Worm (Caenorhabditis elegans): ENCODE measurements around the gene ncr-2.

Gene ncr-2

DNA sequence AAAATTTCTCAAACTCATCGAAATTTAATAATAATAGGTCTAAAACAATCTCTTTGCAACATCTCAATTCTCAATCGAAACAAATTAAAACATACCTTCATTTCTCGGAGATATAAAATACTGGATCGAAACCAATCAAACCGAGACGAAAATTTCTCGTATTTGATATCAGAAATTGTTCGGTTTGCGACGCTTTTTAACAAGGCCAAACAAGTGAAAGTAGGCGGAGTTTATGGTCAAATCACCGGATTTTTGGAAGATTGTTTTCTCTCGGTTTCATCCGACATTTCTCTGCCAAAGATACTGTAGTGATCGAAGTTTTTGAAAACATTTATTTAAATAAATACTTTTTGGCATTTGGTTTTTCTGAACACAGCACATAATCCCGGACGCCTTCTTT lies 22.8 kb upstream of the ncr-2 start, which contains the start of gene C02F5.14:
C02F5.14 (minus strand) TSS at position 157 of the 400 bp plus-strand sequence.
- TF ChIP-seq dpl-1 (GFP tag; optimal IDR thresholded peaks at IDR 0.05) (no peak), F57A8.1 (GFP tag; optimal IDR thresholded peaks at IDR 0.05) (no peak), egrh-3 (GFP tag; IDR thresholded peaks at IDR 0.05) (no peak), F52B5.7 (tag; optimal IDR thresholded peaks at IDR 0.05) (no peak), ccch-3 (GFP tag; optimal IDR thresholded peaks at IDR 0.05) (no peak), madf-3 (GFP tag; IDR thresholded peaks at IDR 0.05) (no peak), ZK185.1 (tag; optimal IDR thresholded peaks at IDR 0.05; ENCODE audit: poor library complexity, severe bottlenecking) (no peak), F37B4.10 (GFP tag; IDR thresholded peaks at IDR 0.05) (no peak), B0261.1 (tag; optimal IDR thresholded peaks at IDR 0.05) (no peak), nhr-179 (tag; optimal IDR thresholded peaks at IDR 0.05) (no peak), cebp-1 (GFP tag; IDR thresholded peaks at IDR 0.05) (no peak), cebp-1 (tag; optimal IDR thresholded peaks at IDR 0.05) (no peak), ztf-28 (GFP tag; IDR thresholded peaks at IDR 0.05) (no peak), hmg-20 (GFP tag; IDR thresholded peaks at IDR 0.05) (no peak), lsl-1 (GFP tag; optimal IDR thresholded peaks at IDR 0.05) (no peak), ceh-100 (GFP tag; IDR thresholded peaks at IDR 0.05) (no peak), B0336.3 (GFP tag; IDR thresholded peaks at IDR 0.05) (no peak), lag-1 (GFP tag; IDR thresholded peaks at IDR 0.05) (no peak), tbx-9 (tag; optimal IDR thresholded peaks at IDR 0.05; ENCODE audit: borderline replicate concordance) (no peak)

DNA sequence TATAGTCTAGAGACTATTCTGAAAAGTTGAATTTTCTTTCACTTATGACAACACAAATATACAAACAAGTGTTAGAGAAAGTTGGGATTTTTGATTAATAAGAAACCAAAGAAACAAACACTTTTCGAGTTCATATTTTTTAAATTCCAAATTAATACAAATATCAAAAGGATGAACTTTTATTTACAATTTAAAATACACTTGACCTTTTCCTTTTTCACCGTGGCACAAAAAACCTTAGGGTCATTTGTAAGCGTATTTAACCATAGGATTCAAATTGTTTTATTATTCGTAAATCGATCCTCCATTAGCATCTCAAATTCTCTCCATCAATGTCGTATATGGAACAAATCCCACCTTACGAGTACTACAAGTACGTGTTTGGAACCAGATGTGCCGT lies 22.3 kb upstream of the ncr-2 start, which contains the start of gene C02F5.5:
C02F5.5 (plus strand) TSS at position 301 of the 400 bp plus-strand sequence.
- TF ChIP-seq ama-1 (optimal IDR thresholded peaks at IDR 0.05) (no peak), ama-1 (GFP tag; optimal IDR thresholded peaks at IDR 0.05) (no peak), dpff-1 (tag; optimal IDR thresholded peaks at IDR 0.05) (no peak), lir-1 (GFP tag; conservative IDR thresholded peaks at IDR 0.05) (no peak), lsl-1 (GFP tag; optimal IDR thresholded peaks at IDR 0.05) (no peak), aptf-2 (GFP tag; conservative IDR thresholded peaks at IDR 0.05) (no peak), snpc-3.4 (tag; optimal IDR thresholded peaks at IDR 0.05) (no peak), K11D2.4 (GFP tag; IDR thresholded peaks at IDR 0.05) (no peak), ztf-22 (GFP tag; optimal IDR thresholded peaks at IDR 0.05) (no peak), unc-130 (GFP tag; optimal IDR thresholded peaks at IDR 0.05) (no peak), ceh-100 (GFP tag; IDR thresholded peaks at IDR 0.05) (no peak), B0035.1 (tag; optimal IDR thresholded peaks at IDR 0.05) (no peak), hsf-1 (GFP tag; IDR thresholded peaks at IDR 0.05) (no peak), chd-7 (tag; optimal IDR thresholded peaks at IDR 0.05) (no peak), B0019.2 (GFP tag; conservative IDR thresholded peaks at IDR 0.05) (no peak)

DNA sequence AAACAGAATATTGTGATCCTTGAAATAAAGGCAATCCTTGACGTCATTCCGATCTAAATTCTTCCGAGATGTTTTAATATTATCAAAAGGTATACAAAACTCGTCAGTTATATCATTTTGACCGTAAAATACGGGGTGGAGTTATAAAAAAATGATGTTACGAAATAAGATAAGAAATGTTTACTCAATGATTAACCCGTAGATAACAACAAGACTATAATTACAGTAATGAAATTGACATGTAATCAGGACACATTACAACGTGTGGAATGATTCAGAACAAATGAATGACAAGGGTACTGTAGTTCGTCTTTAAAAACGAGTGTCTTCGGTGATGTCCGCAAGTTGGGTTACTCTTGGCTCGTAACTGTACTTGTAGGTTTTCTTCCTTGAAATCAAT lies 20.3 kb upstream of the ncr-2 start, which contains the start of gene tsp-2:
tsp-2 (minus strand) TSS at position 109 of the 400 bp plus-strand sequence.
- TF ChIP-seq hrde-1 (tag; optimal IDR thresholded peaks at IDR 0.05; ENCODE audit: borderline replicate concordance) (no peak), fkh-3 (tag; optimal IDR thresholded peaks at IDR 0.05) (no peak), ztf-22 (GFP tag; optimal IDR thresholded peaks at IDR 0.05) (no peak), unc-130 (GFP tag; optimal IDR thresholded peaks at IDR 0.05) (no peak), pha-4 (tag; optimal IDR thresholded peaks at IDR 0.05) (peak; percentile 47), lsl-1 (GFP tag; optimal IDR thresholded peaks at IDR 0.05) (no peak), lag-1 (GFP tag; IDR thresholded peaks at IDR 0.05) (no peak), lin-40 (tag; optimal IDR thresholded peaks at IDR 0.05) (no peak), nhr-80 (tag; optimal IDR thresholded peaks at IDR 0.05) (peak; percentile 79), atf-7 (tag; optimal IDR thresholded peaks at IDR 0.05) (no peak), snpc-4 (GFP tag; optimal IDR thresholded peaks at IDR 0.05) (no peak), snpc-4 (tag; optimal IDR thresholded peaks at IDR 0.05) (no peak), F22D6.2 (tag; optimal IDR thresholded peaks at IDR 0.05) (no peak), lin-54 (GFP tag; optimal IDR thresholded peaks at IDR 0.05) (no peak), unc-62 (GFP tag; optimal IDR thresholded peaks at IDR 0.05) (peak; percentile 80), cebp-1 (GFP tag; IDR thresholded peaks at IDR 0.05) (peak; percentile 15; the same call in 1 of the 2 replicates), cebp-1 (tag; optimal IDR thresholded peaks at IDR 0.05) (peak; percentile 68), tbx-9 (tag; optimal IDR thresholded peaks at IDR 0.05; ENCODE audit: borderline replicate concordance) (no peak), F57C9.4 (tag; optimal IDR thresholded peaks at IDR 0.05) (no peak), B0035.1 (tag; optimal IDR thresholded peaks at IDR 0.05) (no peak), somi-1 (GFP tag; optimal IDR thresholded peaks at IDR 0.05) (no peak), Y53F4B.3 (GFP tag; IDR thresholded peaks at IDR 0.05) (no peak), lin-35 (GFP tag; optimal IDR thresholded peaks at IDR 0.05) (no peak)
